Worm (Caenorhabditis elegans): Measurements from ENCODE around the gene K12H6.9.

Gene K12H6.9

DNA sequence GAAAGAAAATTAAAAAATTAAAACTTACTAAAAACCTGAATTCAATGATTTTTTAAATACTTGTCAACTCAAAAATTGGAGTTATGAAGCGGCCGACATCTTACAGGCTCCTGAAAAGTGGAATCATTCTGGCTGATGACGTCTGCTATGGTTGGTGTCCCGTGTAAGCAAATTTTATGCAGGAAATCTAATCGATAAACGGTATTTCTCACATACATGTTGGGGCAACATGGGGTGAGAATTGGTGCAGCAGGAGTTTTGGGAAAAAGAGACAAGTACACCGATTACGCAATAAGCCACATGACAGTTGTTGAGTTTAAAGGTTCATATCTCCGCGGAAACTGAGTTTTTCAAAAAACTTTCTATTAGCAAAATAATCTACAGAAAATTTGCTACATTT, 8.8 kb upstream of the K12H6.9 start, which contains the start of gene K12H6.2:
Gene K12H6.2, minus strand, starts transcription at position 101 of the 400 bp plus-strand sequence.
- TF ChIP-seq nfya-1 (tag; optimal IDR thresholded peaks at IDR 0.05; ENCODE audit: borderline replicate concordance, insufficient read depth) (no peak), madf-6 (GFP tag; IDR thresholded peaks at IDR 0.05) (no peak), die-1 (tag; optimal IDR thresholded peaks at IDR 0.05) (no peak), F33H1.4 (GFP tag; IDR thresholded peaks at IDR 0.05) (no peak), lir-1 (GFP tag; conservative IDR thresholded peaks at IDR 0.05) (no peak), him-1 (tag; optimal IDR thresholded peaks at IDR 0.05) (no peak), hmg-1.2 (GFP tag; IDR thresholded peaks at IDR 0.05) (no peak), atf-7 (tag; optimal IDR thresholded peaks at IDR 0.05) (no peak), F23B12.7 (tag; optimal IDR thresholded peaks at IDR 0.05; ENCODE audit: insufficient read depth) (no peak), zfh-2 (GFP tag; conservative IDR thresholded peaks at IDR 0.05) (no peak), madf-3 (GFP tag; IDR thresholded peaks at IDR 0.05) (no peak), pbrm-1 (GFP tag; IDR thresholded peaks at IDR 0.05) (no peak)

DNA sequence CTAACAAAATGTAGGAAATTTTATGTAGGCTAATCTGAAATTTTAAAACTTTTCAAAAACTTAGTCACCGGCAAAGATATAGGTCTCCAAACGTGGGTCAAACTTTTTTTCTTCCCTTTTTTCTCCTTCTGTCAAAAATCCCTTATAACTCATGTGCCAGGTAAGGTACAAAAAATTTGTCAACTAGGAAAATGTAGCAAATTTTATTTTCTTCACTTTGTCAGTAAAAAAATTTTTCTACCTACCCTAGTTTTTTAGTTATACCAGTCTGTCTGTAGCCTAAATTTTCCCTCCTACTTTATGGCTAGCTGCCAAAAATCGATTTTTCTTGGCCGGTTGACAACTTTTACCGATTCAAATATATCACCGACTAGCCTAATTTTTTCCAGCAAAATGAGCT, 7.5 kb upstream of the K12H6.9 start, which contains the start of gene set-13:
Gene set-13, plus strand, starts transcription at position 301 of the 400 bp plus-strand sequence.
- TF ChIP-seq attf-3 (GFP tag; conservative IDR thresholded peaks at IDR 0.05): no peak
- TF ChIP-seq ztf-28 (GFP tag; IDR thresholded peaks at IDR 0.05): no peak
- no peak for TF ChIP-seq nfyb-1 (GFP tag; IDR thresholded peaks at IDR 0.05)
- no peak for TF ChIP-seq madf-8 (GFP tag; conservative IDR thresholded peaks at IDR 0.05)
- TF ChIP-seq ztf-6 (GFP tag; IDR thresholded peaks at IDR 0.05): no peak
- no peak for TF ChIP-seq B0035.1 (tag; optimal IDR thresholded peaks at IDR 0.05)
- TF ChIP-seq zim-3 (tag; optimal IDR thresholded peaks at IDR 0.05): no peak
- TF ChIP-seq tbx-9 (tag; optimal IDR thresholded peaks at IDR 0.05; ENCODE audit: borderline replicate concordance): no peak
- TF ChIP-seq ama-1 (optimal IDR thresholded peaks at IDR 0.05): no peak
- no peak for TF ChIP-seq ama-1 (GFP tag; optimal IDR thresholded peaks at IDR 0.05)
- TF ChIP-seq ets-4 (GFP tag; optimal IDR thresholded peaks at IDR 0.05): no peak
- no peak for TF ChIP-seq unc-130 (GFP tag; optimal IDR thresholded peaks at IDR 0.05)
- no peak for TF ChIP-seq repo-1 (tag; optimal IDR thresholded peaks at IDR 0.05)
- TF ChIP-seq madf-3 (GFP tag; IDR thresholded peaks at IDR 0.05): no peak
- no peak for TF ChIP-seq Y95B8A.8 (GFP tag; IDR thresholded peaks at IDR 0.05)
- TF ChIP-seq B0336.3 (GFP tag; IDR thresholded peaks at IDR 0.05): no peak
- no peak for TF ChIP-seq ceh-58 (GFP tag; IDR thresholded peaks at IDR 0.05)
- TF ChIP-seq efl-1 (GFP tag; optimal IDR thresholded peaks at IDR 0.05): no peak
- TF ChIP-seq hmg-20 (GFP tag; IDR thresholded peaks at IDR 0.05): no peak

DNA sequence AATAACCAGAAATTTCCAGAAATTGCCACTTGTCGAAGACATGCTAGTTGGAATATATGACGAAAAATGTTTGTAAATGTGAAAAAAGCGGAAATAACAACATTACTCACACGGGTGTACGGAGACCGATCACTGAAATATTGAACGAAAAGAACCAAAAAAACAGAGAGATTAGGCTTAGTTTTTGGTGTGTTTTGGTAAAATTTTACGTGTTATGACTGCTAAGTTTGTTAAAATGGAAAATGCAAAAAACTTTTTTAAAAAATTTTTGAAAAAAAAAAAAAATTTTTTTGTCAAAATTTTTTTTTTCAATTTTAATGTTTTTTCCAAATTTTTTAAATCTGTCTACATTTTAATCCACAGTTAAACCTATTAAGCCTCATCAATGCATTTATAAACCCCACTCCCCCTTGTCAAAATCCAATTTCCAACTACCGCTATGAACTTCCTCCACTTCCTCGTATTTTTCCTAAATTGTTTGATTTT, 1.7 kb upstream of the K12H6.9 start, which contains the start of the genes fut-4 and K12H6.10:
Gene fut-4, minus strand, starts transcription at position 101 of the 486 bp plus-strand sequence.
Gene K12H6.10, plus strand, starts transcription at position 436 of the 486 bp plus-strand sequence.
- TF ChIP-seq nhr-179 (tag; optimal IDR thresholded peaks at IDR 0.05) (no peak), unc-130 (GFP tag; optimal IDR thresholded peaks at IDR 0.05) (no peak), F33H1.4 (GFP tag; IDR thresholded peaks at IDR 0.05) (no peak), F39B2.1 (GFP tag; IDR thresholded peaks at IDR 0.05) (no peak), ztf-26 (tag; optimal IDR thresholded peaks at IDR 0.05) (no peak), B0261.1 (tag; optimal IDR thresholded peaks at IDR 0.05) (no peak), F57C9.4 (tag; optimal IDR thresholded peaks at IDR 0.05) (no peak), Y67H2A.10 (GFP tag; conservative IDR thresholded peaks at IDR 0.05) (no peak), ztf-28 (GFP tag; IDR thresholded peaks at IDR 0.05) (no peak), atf-7 (tag; optimal IDR thresholded peaks at IDR 0.05) (no peak), hmg-1.2 (GFP tag; IDR thresholded peaks at IDR 0.05) (no peak), nfyb-1 (GFP tag; IDR thresholded peaks at IDR 0.05) (no peak), dpl-1 (GFP tag; optimal IDR thresholded peaks at IDR 0.05) (no peak), egrh-3 (GFP tag; IDR thresholded peaks at IDR 0.05) (no peak), C17E4.6 (GFP tag; IDR thresholded peaks at IDR 0.05) (no peak), bed-2 (GFP tag; IDR thresholded peaks at IDR 0.05) (no peak)
